Fruit fly (Drosophila melanogaster) whole organism, embryonic: ENCODE results near the gene CG33191.

Source experiments
- CG10366 ChIP-seq: fragments of 200-800 bp; sonication (Bioruptor generic); IDR thresholded peaks from 2 replicates; pipeline ENCODE4 v1.3.6; 2022; ENCODE audit warnings: missing biosample characterization, missing genetic modification characterization
- CG14667 ChIP-seq: fragments of 200-800 bp; sonication (Bioruptor generic); IDR thresholded peaks from 2 replicates; pipeline ENCODE4 v1.3.6; 2022; ENCODE audit warnings: missing biosample characterization, missing genetic modification characterization
- CG15601 ChIP-seq: fragments of 200-800 bp; sonication (Bioruptor generic); optimal IDR thresholded peaks from 3 replicates; lab custom pipeline; 2019; ENCODE audit warnings: missing biosample characterization, mild to moderate bottlenecking, missing genetic modification characterization, moderate library complexity
- CG1602 ChIP-seq: fragments of 200-800 bp; sonication (Bioruptor generic); optimal IDR thresholded peaks from 3 replicates; lab custom pipeline; 2016; ENCODE audit warnings: missing biosample characterization, missing genetic modification characterization
- CG17186 ChIP-seq: fragments of 200-800 bp; sonication (Bioruptor generic); optimal IDR thresholded peaks from 3 replicates; lab custom pipeline; 2017; ENCODE audit warnings: missing biosample characterization, missing genetic modification reagents, missing genetic modification characterization
- CG18011 ChIP-seq: fragments of 200-800 bp; sonication (Bioruptor generic); optimal IDR thresholded peaks from 2 replicates; lab custom pipeline; 2017; ENCODE audit warnings: missing biosample characterization, missing genetic modification characterization, mild to moderate bottlenecking, moderate library complexity, missing genotype
- CG18764 ChIP-seq: fragments of 200-800 bp; sonication (Bioruptor generic); optimal IDR thresholded peaks from 3 replicates; lab custom pipeline; 2016; ENCODE audit warnings: missing biosample characterization, missing genetic modification characterization
- CG2120 ChIP-seq: fragments of 200-800 bp; sonication (Bioruptor generic); optimal IDR thresholded peaks from 3 replicates; lab custom pipeline; 2016; ENCODE audit warnings: missing biosample characterization, missing genetic modification characterization
- CG3065 ChIP-seq: fragments of 200-800 bp; sonication (Bioruptor generic); optimal IDR thresholded peaks from 2 replicates; lab custom pipeline; 2016; ENCODE audit warnings: missing biosample characterization, missing genetic modification characterization
- CG31388 ChIP-seq: fragments of 200-800 bp; sonication (Bioruptor generic); optimal IDR thresholded peaks from 2 replicates; lab custom pipeline; 2016; ENCODE audit warnings: missing biosample characterization, missing genetic modification characterization
- CG33557 ChIP-seq: fragments of 200-800 bp; sonication (Bioruptor generic); optimal IDR thresholded peaks from 2 replicates; lab custom pipeline; 2019; ENCODE audit warnings: missing biosample characterization, mild to moderate bottlenecking, missing genetic modification characterization, moderate library complexity
- CG4360 ChIP-seq: fragments of 200-800 bp; sonication (Bioruptor generic); IDR thresholded peaks from 2 replicates; pipeline ENCODE4 v1.3.6; 2022; ENCODE audit warnings: missing biosample characterization, missing genetic modification characterization
- CG5180 ChIP-seq: fragments of 200-800 bp; sonication (Bioruptor generic); optimal IDR thresholded peaks from 3 replicates; lab custom pipeline; 2017; ENCODE audit warnings: missing biosample characterization, missing genetic modification characterization, mild to moderate bottlenecking, moderate library complexity, missing genetic modification reagents
- CG6654 ChIP-seq: fragments of 200-800 bp; sonication (Bioruptor generic); optimal IDR thresholded peaks from 2 replicates; lab custom pipeline; 2017; ENCODE audit warnings: missing biosample characterization, mild to moderate bottlenecking, missing genetic modification characterization
- CG6765 ChIP-seq: fragments of 200-800 bp; sonication (Bioruptor generic); optimal IDR thresholded peaks from 3 replicates; lab custom pipeline; 2017; ENCODE audit warnings: missing biosample characterization, mild to moderate bottlenecking, missing genetic modification characterization
- CG7928 ChIP-seq: fragments of 200-800 bp; sonication (Bioruptor generic); optimal IDR thresholded peaks from 2 replicates; lab custom pipeline; 2017; ENCODE audit warnings: missing biosample characterization, mild to moderate bottlenecking, missing genetic modification characterization
- CG8089 ChIP-seq: fragments of 200-800 bp; sonication (Bioruptor generic); optimal IDR thresholded peaks from 3 replicates; lab custom pipeline; 2016; ENCODE audit warnings: missing biosample characterization, missing genetic modification characterization
- CG9609 ChIP-seq: fragments of 200-800 bp; sonication (Bioruptor generic); optimal IDR thresholded peaks from 3 replicates; lab custom pipeline; 2016; ENCODE audit warnings: missing biosample characterization, missing genetic modification characterization
- CHES-1-like ChIP-seq: fragments of 200-800 bp; sonication (Bioruptor generic); optimal IDR thresholded peaks from 2 replicates; lab custom pipeline; 2016; ENCODE audit warnings: missing biosample characterization, missing genetic modification characterization
- D19A ChIP-seq: fragments of 200-800 bp; optimal IDR thresholded peaks from 3 replicates; lab custom pipeline; 2019; ENCODE audit warnings: missing biosample characterization, mild to moderate bottlenecking, missing genetic modification characterization, moderate library complexity
- Deaf1 ChIP-seq: fragments of 200-800 bp; optimal IDR thresholded peaks from 3 replicates; lab custom pipeline; 2019; ENCODE audit warnings: missing biosample characterization, mild to moderate bottlenecking, missing genetic modification characterization, moderate library complexity
- Dll ChIP-seq: fragments of 200-800 bp; sonication (Bioruptor generic); IDR thresholded peaks from 4 replicates; pipeline ENCODE4 v1.3.6; 2022; ENCODE audit warnings: missing biosample characterization, missing genetic modification characterization; ENCODE audit not compliant: partially characterized antibody
- Dref ChIP-seq: fragments of 200-800 bp; sonication (Bioruptor generic); IDR thresholded peaks from 2 replicates; pipeline ENCODE4 v1.3.6; 2022; ENCODE audit warnings: missing biosample characterization, missing genetic modification characterization
- GATAe ChIP-seq: fragments of 200-800 bp; sonication (Bioruptor generic); conservative IDR thresholded peaks from 2 replicates; pipeline ENCODE4 v1.3.6; 2022; ENCODE audit warnings: missing biosample characterization, missing genetic modification characterization
- Hr3 ChIP-seq: fragments of 200-800 bp; sonication (Bioruptor generic); optimal IDR thresholded peaks from 3 replicates; lab custom pipeline; 2016; ENCODE audit warnings: missing biosample characterization, missing genetic modification characterization
- MESR4 ChIP-seq: fragments of 200-800 bp; sonication (Bioruptor generic); optimal IDR thresholded peaks from 2 replicates; lab custom pipeline; 2018; ENCODE audit warnings: missing biosample characterization, mild to moderate bottlenecking, missing genetic modification characterization, moderate library complexity
- NFAT ChIP-seq: fragments of 200-800 bp; sonication (Bioruptor generic); IDR thresholded peaks from 2 replicates; pipeline ENCODE4 v1.3.6; 2022; ENCODE audit warnings: missing biosample characterization, missing genetic modification characterization
- NfI ChIP-seq: fragments of 200-800 bp; sonication (Bioruptor generic); optimal IDR thresholded peaks from 3 replicates; lab custom pipeline; 2018; ENCODE audit warnings: missing biosample characterization, mild to moderate bottlenecking, missing genetic modification characterization, moderate library complexity
- Stat92E ChIP-seq, 3 experiments: fragments of >200 bp in 2 of 3; fragments of 200-800 bp in 1 of 3; sonication (Bioruptor generic) in 1 of 3; optimal IDR thresholded peaks; 2 replicates each; lab custom pipeline; 2017 to 2019; ENCODE audit warnings: missing biosample characterization in 3 of 3, missing genetic modification characterization in 3 of 3, mild to moderate bottlenecking in 1 of 3, moderate library complexity in 1 of 3
- YL-1 ChIP-seq: fragments of 200-800 bp; sonication (Bioruptor generic); optimal IDR thresholded peaks from 3 replicates; lab custom pipeline; 2017; ENCODE audit warnings: missing biosample characterization, mild to moderate bottlenecking, missing genetic modification characterization
- amos ChIP-seq: fragments of 200-800 bp; sonication (Bioruptor generic); IDR thresholded peaks from 2 replicates; pipeline ENCODE4 v1.3.6; 2022; ENCODE audit warnings: missing biosample characterization, missing genetic modification characterization; ENCODE audit not compliant: partially characterized antibody
- ash1 ChIP-seq: fragments of 200-800 bp; sonication (Bioruptor generic); optimal IDR thresholded peaks from 2 replicates; lab custom pipeline; 2018; ENCODE audit warnings: missing biosample characterization, mild to moderate bottlenecking, missing genetic modification characterization
- br ChIP-seq: fragments of >200 bp; optimal IDR thresholded peaks from 2 replicates; lab custom pipeline; 2017
- chm ChIP-seq: fragments of 200-800 bp; sonication (Bioruptor generic); IDR thresholded peaks from 2 replicates; pipeline ENCODE4 v1.3.6; 2022; ENCODE audit warnings: missing biosample characterization, missing genetic modification characterization
- eyg ChIP-seq: fragments of 200-800 bp; sonication (Bioruptor generic); optimal IDR thresholded peaks from 3 replicates; lab custom pipeline; 2016; ENCODE audit warnings: missing biosample characterization, missing genetic modification characterization
- h ChIP-seq: fragments of >200 bp; optimal IDR thresholded peaks from 2 replicates; lab custom pipeline; 2017
- hbn ChIP-seq: fragments of 200-800 bp; sonication (Bioruptor generic); IDR thresholded peaks from 2 replicates; pipeline ENCODE4 v1.3.6; 2022; ENCODE audit warnings: missing biosample characterization, missing genetic modification characterization; ENCODE audit not compliant: partially characterized antibody
- inv ChIP-seq: fragments of 200-800 bp; sonication (Bioruptor generic); IDR thresholded peaks from 2 replicates; pipeline ENCODE4 v1.3.6; 2022; ENCODE audit warnings: missing biosample characterization, missing genetic modification characterization; ENCODE audit not compliant: partially characterized antibody
- kni ChIP-seq: fragments of 200-800 bp; sonication (Bioruptor generic); optimal IDR thresholded peaks from 3 replicates; lab custom pipeline; 2017; ENCODE audit warnings: mild to moderate bottlenecking, missing biosample characterization, missing genetic modification reagents, missing genetic modification characterization
- lab ChIP-seq: fragments of 200-800 bp; sonication (Bioruptor generic); optimal IDR thresholded peaks from 3 replicates; lab custom pipeline; 2017; ENCODE audit warnings: missing biosample characterization, missing genetic modification characterization, mild to moderate bottlenecking, moderate library complexity, missing genetic modification reagents
- mam ChIP-seq: fragments of 200-800 bp; sonication (Bioruptor generic); optimal IDR thresholded peaks from 3 replicates; lab custom pipeline; 2016; ENCODE audit warnings: missing biosample characterization, missing genetic modification characterization
- mld ChIP-seq: fragments of 200-800 bp; sonication (Bioruptor generic); IDR thresholded peaks from 3 replicates; pipeline ENCODE4 v1.3.6; 2022; ENCODE audit warnings: missing biosample characterization, missing genetic modification characterization; ENCODE audit not compliant: partially characterized antibody
- nau ChIP-seq: fragments of 200-800 bp; sonication (Bioruptor generic); optimal IDR thresholded peaks from 3 replicates; lab custom pipeline; 2017; ENCODE audit warnings: missing biosample characterization, mild to moderate bottlenecking, missing genetic modification characterization, missing genetic modification reagents
- nom ChIP-seq: fragments of 200-800 bp; sonication (Bioruptor generic); optimal IDR thresholded peaks from 2 replicates; lab custom pipeline; 2017; ENCODE audit warnings: missing biosample characterization, missing genetic modification characterization, mild to moderate bottlenecking, moderate library complexity, missing genetic modification reagents
- pum ChIP-seq: fragments of 200-800 bp; sonication (Bioruptor generic); optimal IDR thresholded peaks from 2 replicates; lab custom pipeline; 2016; ENCODE audit warnings: missing biosample characterization, missing genetic modification characterization
- row ChIP-seq: fragments of 200-800 bp; sonication (Bioruptor generic); IDR thresholded peaks from 3 replicates; pipeline ENCODE4 v1.3.6; 2022; ENCODE audit warnings: missing biosample characterization, missing genetic modification characterization
- sima ChIP-seq: fragments of 200-800 bp; sonication (Bioruptor generic); optimal IDR thresholded peaks from 2 replicates; lab custom pipeline; 2016; ENCODE audit warnings: missing biosample characterization, missing genetic modification characterization
- tgo ChIP-seq: fragments of 200-800 bp; sonication (Bioruptor generic); IDR thresholded peaks from 3 replicates; pipeline ENCODE4 v1.3.6; 2022; ENCODE audit warnings: missing biosample characterization, missing genetic modification characterization
- unc-4 ChIP-seq: fragments of 200-800 bp; sonication (Bioruptor generic); IDR thresholded peaks from 2 replicates; pipeline ENCODE4 v1.3.6; 2022; ENCODE audit warnings: missing biosample characterization, missing genetic modification characterization; ENCODE audit not compliant: partially characterized antibody
- vfl ChIP-seq: fragments of 200-800 bp; sonication (Bioruptor generic); optimal IDR thresholded peaks from 2 replicates; lab custom pipeline; 2016; ENCODE audit warnings: missing biosample characterization, missing genetic modification characterization

Gene CG33191

dm6 chr3R:8812342-8812966 is 32.7 kb upstream of the CG33191 start (continued):
- TF ChIP-seq CG8089 = peak; percentile 36
- TF ChIP-seq CG6765 (GFP tag; lab: Kevin White, UChicago) = no peak
- TF ChIP-seq NfI (GFP tag; lab: Kevin White, UChicago) = peak; percentile 15
- no peak for TF ChIP-seq CG17186 (GFP tag; lab: Kevin White, UChicago)
- TF ChIP-seq Stat92E (GFP tag; optimal IDR thresholded peaks at IDR 0.05; lab: Kevin White, UChicago) = peak in 1 of 3 experiments; percentile 34
- TF ChIP-seq D19A (tag; lab: Kevin White, UChicago) = peak; percentile 31
- TF ChIP-seq pum (GFP tag; lab: Kevin White, UChicago) = peak; percentile 12
- TF ChIP-seq sima (GFP tag; lab: Kevin White, UChicago) = no peak
- TF ChIP-seq ash1 (GFP tag; lab: Kevin White, UChicago) = no peak
- TF ChIP-seq MESR4 (GFP tag; lab: Kevin White, UChicago) = no peak
- no peak for TF ChIP-seq CG3065
- peak; percentile 16 for TF ChIP-seq CG18011 (GFP tag; lab: Kevin White, UChicago)
- TF ChIP-seq CG5180 = no peak
- TF ChIP-seq CG15601 (tag; lab: Kevin White, UChicago) = peak; percentile 12
- peak; percentile 28 for TF ChIP-seq mam (GFP tag; lab: Kevin White, UChicago)
- TF ChIP-seq CG4360 (GFP tag; lab: Robert Waterston, UW) = no peak
- no peak for TF ChIP-seq br
- no peak for TF ChIP-seq lab (GFP tag; lab: Kevin White, UChicago)
- peak; percentile 22 for TF ChIP-seq CG9609 (GFP tag; lab: Kevin White, UChicago)
- TF ChIP-seq CHES-1-like = no peak
- no peak for TF ChIP-seq CG33557 (GFP tag; lab: Kevin White, UChicago)
- peak; percentile 76 for TF ChIP-seq row
- TF ChIP-seq Dll (GFP tag; lab: Robert Waterston, UW) = no peak
- no peak for TF ChIP-seq inv (GFP tag; lab: Robert Waterston, UW)
- no peak for TF ChIP-seq YL-1 (GFP tag; lab: Kevin White, UChicago)
- no peak for TF ChIP-seq h (lab: Kevin White, UChicago)
- TF ChIP-seq unc-4 (GFP tag; lab: Robert Waterston, UW) = no peak
- peak; percentile 40 for TF ChIP-seq Deaf1 (tag; lab: Kevin White, UChicago)
- peak; percentile 10 for TF ChIP-seq CG18764 (GFP tag; lab: Kevin White, UChicago)
- peak; percentile 16 for TF ChIP-seq Hr3 (GFP tag; lab: Kevin White, UChicago)
- TF ChIP-seq CG10366 = peak; percentile 63
- no peak for TF ChIP-seq CG6654
- no peak for TF ChIP-seq hbn (GFP tag; lab: Robert Waterston, UW)
- TF ChIP-seq CG2120 (GFP tag; lab: Kevin White, UChicago) = peak; percentile 31
- TF ChIP-seq nom (GFP tag; lab: Kevin White, UChicago) = peak; percentile 40
- TF ChIP-seq vfl (GFP tag; lab: Kevin White, UChicago) = no peak
- no peak for TF ChIP-seq GATAe (GFP tag; lab: Robert Waterston, UW)
- TF ChIP-seq NFAT (GFP tag; lab: Robert Waterston, UW) = peak; percentile 60
- peak; percentile 59 for TF ChIP-seq tgo (GFP tag; lab: Robert Waterston, UW)
- no peak for TF ChIP-seq CG7928 (GFP tag; lab: Kevin White, UChicago)
- peak; percentile 52 for TF ChIP-seq kni (GFP tag; lab: Kevin White, UChicago)
- TF ChIP-seq CG31388 (GFP tag; lab: Kevin White, UChicago) = no peak
- peak; percentile 73; the same call in 1 of the 2 replicates for TF ChIP-seq chm (GFP tag; lab: Robert Waterston, UW)
- no peak for TF ChIP-seq Dref (GFP tag; lab: Robert Waterston, UW)
- 0 out of 2 replicates have a peak, but pooled peaks have one; percentile 28 for TF ChIP-seq CG14667 (GFP tag; lab: Robert Waterston, UW)
- TF ChIP-seq mld (GFP tag; lab: Robert Waterston, UW) = no peak
- TF ChIP-seq eyg (GFP tag; lab: Kevin White, UChicago) = no peak
- TF ChIP-seq amos (GFP tag; lab: Robert Waterston, UW) = no peak; the same call in 1 of the 2 replicates
- TF ChIP-seq CG1602 = no peak
- TF ChIP-seq nau (GFP tag; lab: Kevin White, UChicago) = peak; percentile 43
